Fruit fly (Drosophila melanogaster) whole organism, pupa: Measurements from ENCODE around the gene Npc2f.

Experiments used
- CG8301 ChIP-seq: fragments of 200-800 bp; sonication (Bioruptor generic); optimal IDR thresholded peaks from 2 replicates; lab custom pipeline; 2018; ENCODE audit warnings: missing biosample characterization, mild to moderate bottlenecking, missing genetic modification characterization
- EcR ChIP-seq: fragments of 200-800 bp; sonication (Bioruptor generic); optimal IDR thresholded peaks from 3 replicates; lab custom pipeline; 2019; ENCODE audit warnings: missing biosample characterization, missing genetic modification characterization, mild to moderate bottlenecking, moderate library complexity, missing genetic modification reagents
- fd96Ca ChIP-seq: fragments of 200-800 bp; sonication (Bioruptor generic); IDR thresholded peaks from 3 replicates; pipeline ENCODE4 v1.3.6; 2022; ENCODE audit warnings: missing biosample characterization, missing genetic modification characterization

- TF ChIP-seq fd96Ca (GFP tag; lab: Robert Waterston, UW): no peak
- TF ChIP-seq EcR (GFP tag; lab: Kevin White, UChicago): no peak
- no peak for TF ChIP-seq CG8301 (tag; lab: Kevin White, UChicago)
These were observed 24.7 kb upstream of the Npc2f start, which contains the start of gene Root for dm6 chr3R:24113070-24113385.
